Worm (Caenorhabditis elegans) whole organism, young adult: Measurements from ENCODE around the gene F31F4.1.

Experiments
- F22D6.2 ChIP-seq: sonication (generic microtip); optimal IDR thresholded peaks from 2 replicates; lab custom pipeline; 2016; ENCODE audit warnings: mild to moderate bottlenecking, missing genetic modification characterization, missing compliant biosample characterization
- F23B12.7 ChIP-seq: sonication (generic microtip); optimal IDR thresholded peaks from 2 replicates; lab custom pipeline; 2017; ENCODE audit warnings: missing genetic modification characterization, mild to moderate bottlenecking, missing compliant biosample characterization, antibody characterized with exemption, moderate library complexity; ENCODE audit not compliant: insufficient read depth
- F33H1.4 ChIP-seq: fragments of 200-800 bp; sonication (Bioruptor generic); IDR thresholded peaks from 2 replicates; pipeline ENCODE4 v1.3.6; 2022; ENCODE audit warnings: missing genetic modification reagents, missing genetic modification characterization, missing compliant biosample characterization
- F52B5.7 ChIP-seq: sonication (generic microtip); optimal IDR thresholded peaks from 2 replicates; lab custom pipeline; 2016; ENCODE audit warnings: mild to moderate bottlenecking, missing genetic modification characterization, missing compliant biosample characterization
- F57A8.1 ChIP-seq: fragments of 200-800 bp; sonication (Bioruptor generic); optimal IDR thresholded peaks from 2 replicates; lab custom pipeline; 2018; ENCODE audit warnings: mild to moderate bottlenecking, missing genetic modification characterization, moderate library complexity, missing compliant biosample characterization
- K11D2.4 ChIP-seq: fragments of 200-800 bp; sonication (Bioruptor generic); IDR thresholded peaks from 2 replicates; pipeline ENCODE4 v1.3.6; 2022; ENCODE audit warnings: missing genetic modification reagents, missing genetic modification characterization, missing compliant biosample characterization
- T07F8.4 ChIP-seq: sonication (generic microtip); optimal IDR thresholded peaks from 2 replicates; lab custom pipeline; 2016; ENCODE audit warnings: mild to moderate bottlenecking, missing genetic modification characterization, moderate library complexity, missing compliant biosample characterization
- T26A5.8 ChIP-seq: sonication (generic microtip); optimal IDR thresholded peaks from 2 replicates; lab custom pipeline; 2016; ENCODE audit warnings: missing genetic modification characterization, missing compliant biosample characterization
- Y56A3A.18 ChIP-seq: fragments of 200-800 bp; sonication (Bioruptor generic); IDR thresholded peaks from 2 replicates; pipeline ENCODE4 v1.3.6; 2022; ENCODE audit warnings: missing genetic modification reagents, missing genetic modification characterization, missing compliant biosample characterization
- Y79H2A.3 ChIP-seq: fragments of 200-800 bp; sonication (Bioruptor generic); conservative IDR thresholded peaks from 2 replicates; pipeline ENCODE4 v1.3.6; 2022; ENCODE audit warnings: missing genetic modification reagents, missing genetic modification characterization, missing compliant biosample characterization
- Y95B8A.8 ChIP-seq: fragments of 200-800 bp; sonication (Bioruptor generic); IDR thresholded peaks from 2 replicates; pipeline ENCODE4 v1.3.6; 2022; ENCODE audit warnings: missing genetic modification reagents, missing genetic modification characterization, missing compliant biosample characterization
- ZK185.1 ChIP-seq: sonication (generic microtip); optimal IDR thresholded peaks from 2 replicates; lab custom pipeline; 2016; ENCODE audit warnings: mild to moderate bottlenecking, missing genetic modification characterization, missing compliant biosample characterization; ENCODE audit not compliant: poor library complexity, severe bottlenecking
- aptf-3 ChIP-seq: fragments of 200-800 bp; sonication (Bioruptor generic); IDR thresholded peaks from 2 replicates; pipeline ENCODE4 v1.3.6; 2022; ENCODE audit warnings: missing genetic modification characterization, missing compliant biosample characterization
- attf-3 ChIP-seq: fragments of 200-800 bp; sonication (Bioruptor generic); conservative IDR thresholded peaks from 2 replicates; pipeline ENCODE4 v1.3.6; 2022; ENCODE audit warnings: missing genetic modification reagents, missing genetic modification characterization, missing compliant biosample characterization
- attf-5 ChIP-seq: fragments of 200-800 bp; sonication (Bioruptor generic); optimal IDR thresholded peaks from 2 replicates; lab custom pipeline; 2018; ENCODE audit warnings: mild to moderate bottlenecking, missing genetic modification characterization, missing compliant biosample characterization
- ccch-3 ChIP-seq: fragments of 200-800 bp; sonication (Bioruptor generic); optimal IDR thresholded peaks from 2 replicates; lab custom pipeline; 2018; ENCODE audit warnings: mild to moderate bottlenecking, missing genetic modification characterization, missing compliant biosample characterization
- ceh-27 ChIP-seq: fragments of 200-800 bp; sonication (Bioruptor generic); optimal IDR thresholded peaks from 2 replicates; lab custom pipeline; 2018; ENCODE audit warnings: mild to moderate bottlenecking, missing genetic modification characterization, moderate library complexity, missing compliant biosample characterization
- ceh-40 ChIP-seq: fragments of 200-800 bp; sonication (Bioruptor generic); IDR thresholded peaks from 2 replicates; pipeline ENCODE4 v1.3.6; 2022; ENCODE audit warnings: missing genetic modification characterization, missing compliant biosample characterization
- ceh-79 ChIP-seq: sonication (generic microtip); optimal IDR thresholded peaks from 2 replicates; lab custom pipeline; 2017; ENCODE audit warnings: mild to moderate bottlenecking, missing genetic modification characterization, missing compliant biosample characterization
- efl-1 ChIP-seq: fragments of 150-350 bp; optimal IDR thresholded peaks from 2 replicates; lab custom pipeline; 2014; ENCODE audit warnings: missing biosample characterization, missing genetic modification reagents, missing genetic modification characterization
- egl-18 ChIP-seq: fragments of 200-800 bp; sonication (Bioruptor generic); IDR thresholded peaks from 2 replicates; pipeline ENCODE4 v1.3.6; 2022; ENCODE audit warnings: missing genetic modification reagents, missing genetic modification characterization, missing compliant biosample characterization
- ekl-4 ChIP-seq: fragments of 200-800 bp; sonication (Bioruptor generic); IDR thresholded peaks from 2 replicates; pipeline ENCODE4 v1.3.6; 2022; ENCODE audit warnings: missing genetic modification reagents, missing genetic modification characterization, missing compliant biosample characterization
- fkh-3 ChIP-seq: sonication (generic microtip); optimal IDR thresholded peaks from 2 replicates; lab custom pipeline; 2016; ENCODE audit warnings: mild to moderate bottlenecking, missing genetic modification characterization, missing compliant biosample characterization
- gei-17 ChIP-seq: fragments of 200-800 bp; sonication (Bioruptor generic); optimal IDR thresholded peaks from 2 replicates; lab custom pipeline; 2018; ENCODE audit warnings: mild to moderate bottlenecking, missing genetic modification characterization, missing compliant biosample characterization
- hmg-20 ChIP-seq: fragments of 200-800 bp; sonication (Bioruptor generic); IDR thresholded peaks from 2 replicates; pipeline ENCODE4 v1.3.6; 2022; ENCODE audit warnings: missing genetic modification reagents, missing genetic modification characterization, missing compliant biosample characterization
- lag-1 ChIP-seq: fragments of 200-800 bp; sonication (Bioruptor generic); IDR thresholded peaks from 2 replicates; pipeline ENCODE4 v1.3.6; 2022; ENCODE audit warnings: missing genetic modification reagents, missing genetic modification characterization, missing compliant biosample characterization
- let-607 ChIP-seq, 2 experiments: fragments of 200-800 bp in 1 of 2; sonication (Bioruptor generic) in 1 of 2; sonication (generic microtip) in 1 of 2; optimal IDR thresholded peaks; 2 replicates each; lab custom pipeline; 2016 to 2018; ENCODE audit warnings: mild to moderate bottlenecking in 2 of 2, missing compliant biosample characterization in 2 of 2, missing genetic modification characterization in 2 of 2, moderate library complexity in 2 of 2, missing genotype in 1 of 2
- lsy-27 ChIP-seq: sonication (generic microtip); optimal IDR thresholded peaks from 2 replicates; lab custom pipeline; 2017; ENCODE audit warnings: missing genetic modification characterization, mild to moderate bottlenecking, missing compliant biosample characterization, antibody characterized with exemption, missing genotype, borderline replicate concordance; ENCODE audit not compliant: insufficient read depth
- madf-6 ChIP-seq: fragments of 200-800 bp; sonication (Bioruptor generic); IDR thresholded peaks from 2 replicates; pipeline ENCODE4 v1.3.6; 2022; ENCODE audit warnings: missing genetic modification reagents, missing genetic modification characterization, missing compliant biosample characterization
- mcd-1 ChIP-seq: fragments of 200-800 bp; sonication (Bioruptor generic); IDR thresholded peaks from 2 replicates; pipeline ENCODE4 v1.3.6; 2022; ENCODE audit warnings: missing genetic modification reagents, missing genetic modification characterization, missing compliant biosample characterization
- mes-4 ChIP-seq: sonication (generic microtip); optimal IDR thresholded peaks from 2 replicates; lab custom pipeline; 2016; ENCODE audit warnings: missing genotype, missing genetic modification characterization, missing compliant biosample characterization
- mxl-1 ChIP-seq: sonication (generic microtip); optimal IDR thresholded peaks from 2 replicates; lab custom pipeline; 2016; ENCODE audit warnings: missing genetic modification characterization, missing compliant biosample characterization
- nfyb-1 ChIP-seq: fragments of 200-800 bp; sonication (Bioruptor generic); IDR thresholded peaks from 2 replicates; pipeline ENCODE4 v1.3.6; 2022; ENCODE audit warnings: missing genetic modification reagents, missing genetic modification characterization, missing compliant biosample characterization
- nhr-179 ChIP-seq: sonication (generic microtip); optimal IDR thresholded peaks from 2 replicates; lab custom pipeline; 2016; ENCODE audit warnings: mild to moderate bottlenecking, missing genetic modification characterization, missing compliant biosample characterization
- nhr-27 ChIP-seq: fragments of 200-800 bp; sonication (Bioruptor generic); optimal IDR thresholded peaks from 2 replicates; lab custom pipeline; 2018; ENCODE audit warnings: mild to moderate bottlenecking, missing genetic modification characterization, moderate library complexity, missing compliant biosample characterization
- nhr-80 ChIP-seq: sonication (generic microtip); optimal IDR thresholded peaks from 2 replicates; lab custom pipeline; 2016; ENCODE audit warnings: missing genetic modification characterization, missing compliant biosample characterization
- nhr-90 ChIP-seq: sonication (generic microtip); optimal IDR thresholded peaks from 2 replicates; lab custom pipeline; 2016; ENCODE audit warnings: missing genotype, mild to moderate bottlenecking, missing genetic modification characterization, missing compliant biosample characterization
- snpc-3.4 ChIP-seq: sonication (generic microtip); optimal IDR thresholded peaks from 2 replicates; lab custom pipeline; 2017; ENCODE audit warnings: missing genetic modification characterization, mild to moderate bottlenecking, missing compliant biosample characterization, antibody characterized with exemption, moderate library complexity, missing genotype, missing genetic modification reagents
- tbp1 ChIP-seq: fragments of 200-800 bp; sonication (Bioruptor generic); optimal IDR thresholded peaks from 2 replicates; lab custom pipeline; 2018; ENCODE audit warnings: mild to moderate bottlenecking, missing genetic modification characterization, missing compliant biosample characterization
- unc-130 ChIP-seq: sonication (generic microtip); optimal IDR thresholded peaks from 2 replicates; lab custom pipeline; 2016; ENCODE audit warnings: missing genetic modification reagents, missing genetic modification characterization, missing compliant biosample characterization
- xnd-1 ChIP-seq: sonication (generic microtip); optimal IDR thresholded peaks from 2 replicates; lab custom pipeline; 2016; ENCODE audit warnings: missing genotype, missing genetic modification reagents, missing genetic modification characterization, missing compliant biosample characterization
- zim-3 ChIP-seq: sonication (generic microtip); optimal IDR thresholded peaks from 2 replicates; lab custom pipeline; 2017; ENCODE audit warnings: mild to moderate bottlenecking, missing genetic modification characterization, moderate library complexity, missing compliant biosample characterization
- ztf-26 ChIP-seq: sonication (generic microtip); optimal IDR thresholded peaks from 2 replicates; lab custom pipeline; 2017; ENCODE audit warnings: missing genetic modification characterization, missing compliant biosample characterization
- ztf-28 ChIP-seq: fragments of 200-800 bp; sonication (Bioruptor generic); IDR thresholded peaks from 2 replicates; pipeline ENCODE4 v1.3.6; 2022; ENCODE audit warnings: missing genetic modification reagents, missing genetic modification characterization, missing compliant biosample characterization

The F31F4.1 gene

DNA sequence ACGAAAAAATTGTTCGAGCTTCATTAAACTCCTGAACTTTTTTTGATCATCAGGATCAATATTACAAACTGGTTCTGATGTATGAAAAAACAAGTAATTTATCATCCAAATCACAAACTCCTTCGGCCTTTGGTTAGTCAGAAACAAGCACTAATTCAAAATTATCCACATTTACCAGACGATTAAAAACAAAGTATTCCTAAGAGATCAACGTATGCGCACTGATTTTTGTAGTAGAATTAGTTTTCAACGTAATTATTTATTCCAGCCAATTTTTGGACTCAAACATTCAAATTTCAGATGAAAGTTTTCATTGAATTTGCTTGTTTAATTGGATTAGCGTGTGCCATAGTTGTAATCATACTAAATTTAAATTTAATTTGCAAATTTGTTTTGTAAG, 23.1 kb downstream of the F31F4.1 start, which contains the start of gene srbc-38:
Gene srbc-38, plus strand, starts transcription at position 301 of the 400 bp plus-strand sequence.
- TF ChIP-seq ceh-79 (tag; lab: Kevin White, UChicago) (no peak), egl-18 (GFP tag; lab: Robert Waterston, UW) (no peak), mcd-1 (GFP tag; lab: Robert Waterston, UW) (no peak), nhr-90 (tag; lab: Kevin White, UChicago) (no peak), mxl-1 (tag; lab: Kevin White, UChicago) (no peak), attf-5 (no peak), Y95B8A.8 (GFP tag; lab: Robert Waterston, UW) (no peak), ccch-3 (GFP tag; lab: Kevin White, UChicago) (no peak), zim-3 (no peak), nhr-179 (tag; lab: Kevin White, UChicago) (no peak), mes-4 (no peak), efl-1 (GFP tag; lab: Kevin White, UChicago) (no peak), aptf-3 (no peak), T07F8.4 (no peak), F22D6.2 (no peak), Y79H2A.3 (GFP tag; lab: Robert Waterston, UW) (no peak), madf-6 (GFP tag; lab: Robert Waterston, UW) (no peak), xnd-1 (tag; lab: Kevin White, UChicago) (no peak), ZK185.1 (tag; lab: Kevin White, UChicago) (no peak)

DNA sequence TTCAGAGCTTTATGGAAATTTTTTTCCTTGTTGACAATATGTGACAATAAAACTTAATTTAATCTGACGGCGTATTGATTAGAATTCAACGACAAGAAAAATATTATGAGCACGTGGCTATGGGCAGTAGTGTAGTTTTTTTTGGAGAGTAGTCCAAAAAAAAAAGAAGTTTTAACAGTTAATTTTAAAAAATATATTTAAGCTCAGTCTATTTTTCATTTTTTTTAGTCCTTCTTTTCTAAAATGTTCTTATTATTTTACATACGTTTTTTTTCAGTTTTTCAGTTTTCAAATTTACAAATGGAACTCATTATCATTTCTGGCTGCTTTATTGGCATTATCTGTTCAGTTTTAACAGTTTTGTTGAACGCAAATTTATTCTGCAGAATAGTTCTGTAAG, 24.9 kb downstream of the F31F4.1 start, which contains the start of gene srbc-39:
Gene srbc-39, plus strand, starts transcription at position 301 of the 400 bp plus-strand sequence.
- TF ChIP-seq F33H1.4 (GFP tag; lab: Robert Waterston, UW) (no peak), ekl-4 (GFP tag; lab: Robert Waterston, UW) (no peak), F57A8.1 (GFP tag; lab: Kevin White, UChicago) (no peak), ceh-79 (tag; lab: Kevin White, UChicago) (no peak), ceh-40 (GFP tag; lab: Robert Waterston, UW) (no peak), tbp1 (GFP tag; lab: Kevin White, UChicago) (no peak), nhr-80 (tag; lab: Kevin White, UChicago) (no peak), unc-130 (GFP tag; lab: Kevin White, UChicago) (no peak), F23B12.7 (no peak), Y56A3A.18 (GFP tag; lab: Robert Waterston, UW) (no peak), T07F8.4 (no peak), hmg-20 (GFP tag; lab: Robert Waterston, UW) (no peak), attf-3 (GFP tag; lab: Robert Waterston, UW) (no peak), fkh-3 (tag; lab: Kevin White, UChicago) (no peak), snpc-3.4 (tag; lab: Kevin White, UChicago) (no peak), lag-1 (no peak), ztf-26 (tag; lab: Kevin White, UChicago) (no peak)

DNA sequence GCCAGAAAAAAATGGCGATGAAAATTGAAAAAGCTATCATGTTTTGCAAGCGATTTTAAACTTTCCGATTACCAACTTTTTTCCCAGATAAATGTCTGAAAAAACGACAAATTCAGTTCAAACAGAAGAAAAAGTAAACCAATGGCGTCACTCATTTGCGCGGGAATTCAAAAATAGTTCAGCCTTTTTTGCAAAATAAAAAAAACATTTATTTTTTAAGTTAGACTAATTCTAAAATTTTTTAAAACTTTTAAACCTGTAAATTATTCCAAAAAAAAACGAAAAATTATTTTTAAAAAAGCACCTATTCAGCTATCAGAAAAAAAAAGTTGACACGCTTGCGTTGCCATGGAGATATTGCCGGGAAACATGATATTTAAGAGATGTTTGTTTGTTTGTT, 29.0 kb downstream of the F31F4.1 start, which contains the start of gene cyp-33C11:
Gene cyp-33C11, minus strand, starts transcription at position 101 of the 400 bp plus-strand sequence.
- TF ChIP-seq aptf-3: no peak
- no peak for TF ChIP-seq gei-17 (GFP tag; lab: Kevin White, UChicago)
- no peak for TF ChIP-seq T26A5.8 (tag; lab: Kevin White, UChicago)
- TF ChIP-seq mes-4: no peak

DNA sequence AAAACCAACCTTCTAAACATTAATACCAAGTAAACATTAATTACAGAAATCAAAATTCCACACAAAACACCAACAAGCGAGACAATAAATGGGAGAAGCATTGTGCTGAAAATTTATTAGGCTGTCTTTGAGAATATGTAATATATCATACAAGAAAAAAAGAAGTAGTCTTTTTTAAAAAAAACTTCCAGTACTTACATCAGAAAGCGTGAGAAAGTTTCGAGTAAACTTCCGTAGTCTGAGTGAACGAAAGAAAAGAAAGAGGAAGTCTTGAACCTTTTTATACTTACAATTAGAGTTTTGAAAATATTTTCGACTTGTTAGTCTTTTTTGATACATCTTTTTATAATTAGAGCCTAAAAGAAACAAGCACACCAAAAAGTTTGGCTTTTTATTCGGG, 35.9 kb downstream of the F31F4.1 start, which contains the start of gene srbc-40:
Gene srbc-40, minus strand, starts transcription at position 101 of the 400 bp plus-strand sequence.
- TF ChIP-seq nhr-27 (no peak), ceh-79 (tag; lab: Kevin White, UChicago) (no peak), ceh-40 (GFP tag; lab: Robert Waterston, UW) (no peak), K11D2.4 (GFP tag; lab: Robert Waterston, UW) (no peak), ztf-28 (GFP tag; lab: Robert Waterston, UW) (no peak), xnd-1 (tag; lab: Kevin White, UChicago) (no peak), F23B12.7 (no peak), let-607 (tag; optimal IDR thresholded peaks at IDR 0.05; lab: Kevin White, UChicago) (no peak), lsy-27 (no peak), ceh-27 (GFP tag; lab: Kevin White, UChicago) (no peak), nfyb-1 (no peak), F52B5.7 (tag; lab: Kevin White, UChicago) (no peak), egl-18 (GFP tag; lab: Robert Waterston, UW) (no peak)
